Fruit fly (Drosophila melanogaster): ENCODE results near the gene CG31870.

DNA sequence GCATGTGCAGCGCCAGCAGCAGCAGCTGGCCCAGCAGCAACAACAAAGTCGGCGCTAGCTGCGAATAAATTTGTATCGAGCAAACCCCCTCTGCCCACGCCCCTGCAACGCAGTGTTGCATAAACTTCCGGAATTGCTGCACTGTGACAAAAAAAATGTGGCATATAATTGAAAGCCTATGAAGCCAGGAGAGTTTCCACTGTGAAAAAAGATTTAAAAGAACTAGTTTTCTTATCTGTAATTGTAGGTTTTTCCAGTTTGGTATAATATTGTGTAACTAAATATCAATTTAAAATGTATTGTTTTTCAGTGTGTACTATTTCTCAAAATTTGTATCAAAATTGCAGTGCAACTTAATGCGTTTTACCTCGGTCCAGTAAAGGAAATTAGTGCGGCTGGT, 41.8 kb upstream of the CG31870 start:
- no peak for TF ChIP-seq CrebA (GFP tag; optimal IDR thresholded peaks at IDR 0.05; ENCODE audit: borderline replicate concordance)
- TF ChIP-seq Hnf4 (GFP tag; optimal IDR thresholded peaks at IDR 0.05), result no peak
- no peak for TF ChIP-seq Hr78 (GFP tag; optimal IDR thresholded peaks at IDR 0.05)
- TF ChIP-seq h (GFP tag; optimal IDR thresholded peaks at IDR 0.05), result no peak
- no peak for TF ChIP-seq HLH106 (tag; optimal IDR thresholded peaks at IDR 0.05)
- TF ChIP-seq lola (GFP tag; optimal IDR thresholded peaks at IDR 0.05), result no peak
- no peak for TF ChIP-seq usp (GFP tag; optimal IDR thresholded peaks at IDR 0.05)
- TF ChIP-seq Jra (GFP tag; optimal IDR thresholded peaks at IDR 0.05), result no peak
- no peak for TF ChIP-seq woc (GFP tag; optimal IDR thresholded peaks at IDR 0.05)

Measured in whole organism, wandering third instar larva.